Fruit fly (Drosophila melanogaster) ovary, adult (tissue): Measurements from ENCODE around the gene MsrA.

Source experiments
- CG17801 ChIP-seq: fragments of 200-800 bp; optimal IDR thresholded peaks from 2 replicates; lab custom pipeline; 2019; ENCODE audit warnings: missing biosample characterization, mild to moderate bottlenecking, missing genetic modification characterization, moderate library complexity; ENCODE audit not compliant: partially characterized antibody

MsrA gene

DNA sequence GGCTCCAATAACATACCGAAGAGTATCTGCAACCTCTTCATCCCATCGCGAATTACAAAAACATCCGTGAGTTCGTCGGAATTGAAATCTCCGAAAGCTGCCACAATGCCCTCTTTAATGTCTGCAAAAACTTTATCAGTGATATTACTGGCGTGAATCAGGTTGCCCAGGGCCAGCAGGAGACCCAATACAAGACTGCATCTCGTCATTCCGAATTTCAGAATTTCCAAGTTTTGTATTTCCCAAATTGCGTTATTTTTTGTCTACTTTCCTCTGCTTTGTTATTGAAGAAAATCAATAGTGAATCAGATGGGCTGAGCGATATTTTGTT is 51.8 kb downstream of the MsrA start:
- no peak for TF ChIP-seq CG17801 (GFP tag; lab: Kevin White, UChicago)
